Fruit fly (Drosophila melanogaster) whole organism, embryonic: ENCODE measurements around the gene beag.

Experiments
- Atf6 ChIP-seq: fragments of 200-800 bp; sonication (Bioruptor generic); IDR thresholded peaks from 2 replicates; pipeline ENCODE4 v1.3.6; 2022; ENCODE audit warnings: missing biosample characterization, missing genetic modification characterization
- Blimp-1 ChIP-seq: fragments of 200-800 bp; sonication (Bioruptor generic); optimal IDR thresholded peaks from 3 replicates; lab custom pipeline; 2018; ENCODE audit warnings: missing biosample characterization, missing genetic modification characterization, mild to moderate bottlenecking, moderate library complexity, missing genetic modification reagents
- CG10462 ChIP-seq: fragments of 200-800 bp; sonication (Bioruptor generic); optimal IDR thresholded peaks from 2 replicates; lab custom pipeline; 2016; ENCODE audit warnings: missing biosample characterization, missing genetic modification characterization
- CG11560 ChIP-seq: fragments of 200-800 bp; sonication (Bioruptor generic); IDR thresholded peaks from 3 replicates; pipeline ENCODE4 v1.3.6; 2022; ENCODE audit warnings: missing biosample characterization, missing genetic modification characterization
- CG12659 ChIP-seq: fragments of 200-800 bp; sonication (Bioruptor generic); optimal IDR thresholded peaks from 3 replicates; lab custom pipeline; 2017; ENCODE audit warnings: mild to moderate bottlenecking, missing biosample characterization, missing genetic modification reagents, missing genetic modification characterization
- CG13894 ChIP-seq: fragments of 200-800 bp; sonication (Bioruptor generic); optimal IDR thresholded peaks from 3 replicates; lab custom pipeline; 2018; ENCODE audit warnings: missing biosample characterization, mild to moderate bottlenecking, missing genetic modification characterization, moderate library complexity
- CG14667 ChIP-seq: fragments of 200-800 bp; sonication (Bioruptor generic); IDR thresholded peaks from 2 replicates; pipeline ENCODE4 v1.3.6; 2022; ENCODE audit warnings: missing biosample characterization, missing genetic modification characterization
- CG14710 ChIP-seq: fragments of 200-800 bp; sonication (Bioruptor generic); optimal IDR thresholded peaks from 3 replicates; lab custom pipeline; 2019; ENCODE audit warnings: missing biosample characterization, mild to moderate bottlenecking, missing genetic modification characterization, moderate library complexity
- CG17186 ChIP-seq: fragments of 200-800 bp; sonication (Bioruptor generic); optimal IDR thresholded peaks from 3 replicates; lab custom pipeline; 2017; ENCODE audit warnings: missing biosample characterization, missing genetic modification reagents, missing genetic modification characterization
- CG1832 ChIP-seq: fragments of 200-800 bp; sonication (Bioruptor generic); optimal IDR thresholded peaks from 2 replicates; lab custom pipeline; 2017; ENCODE audit warnings: missing biosample characterization, mild to moderate bottlenecking, missing genetic modification characterization, inconsistent platforms
- CG31388 ChIP-seq: fragments of 200-800 bp; sonication (Bioruptor generic); optimal IDR thresholded peaks from 2 replicates; lab custom pipeline; 2016; ENCODE audit warnings: missing biosample characterization, missing genetic modification characterization
- CG3281 ChIP-seq: fragments of 200-800 bp; sonication (Bioruptor generic); optimal IDR thresholded peaks from 3 replicates; lab custom pipeline; 2017; ENCODE audit warnings: missing biosample characterization, mild to moderate bottlenecking, missing genetic modification characterization
- CG3407 ChIP-seq: fragments of 200-800 bp; sonication (Bioruptor generic); optimal IDR thresholded peaks from 2 replicates; lab custom pipeline; 2018; ENCODE audit warnings: missing biosample characterization, mild to moderate bottlenecking, missing genetic modification characterization
- CG43689 ChIP-seq: fragments of 200-800 bp; sonication (Bioruptor generic); IDR thresholded peaks from 2 replicates; pipeline ENCODE4 v1.3.6; 2022; ENCODE audit warnings: missing biosample characterization, missing genetic modification characterization
- CG6765 ChIP-seq: fragments of 200-800 bp; sonication (Bioruptor generic); optimal IDR thresholded peaks from 3 replicates; lab custom pipeline; 2017; ENCODE audit warnings: missing biosample characterization, mild to moderate bottlenecking, missing genetic modification characterization
- CG7786 ChIP-seq: fragments of 200-800 bp; sonication (Bioruptor generic); optimal IDR thresholded peaks from 2 replicates; lab custom pipeline; 2016; ENCODE audit warnings: missing biosample characterization, missing genetic modification characterization
- CG7839 ChIP-seq: fragments of 200-800 bp; sonication (Bioruptor generic); optimal IDR thresholded peaks from 3 replicates; lab custom pipeline; 2018; ENCODE audit warnings: missing biosample characterization, mild to moderate bottlenecking, missing genetic modification characterization, moderate library complexity
- CG7928 ChIP-seq: fragments of 200-800 bp; sonication (Bioruptor generic); optimal IDR thresholded peaks from 2 replicates; lab custom pipeline; 2017; ENCODE audit warnings: missing biosample characterization, mild to moderate bottlenecking, missing genetic modification characterization
- CG8359 ChIP-seq: fragments of 200-800 bp; sonication (Bioruptor generic); optimal IDR thresholded peaks from 2 replicates; lab custom pipeline; 2017; ENCODE audit warnings: missing biosample characterization, mild to moderate bottlenecking, missing genetic modification characterization, borderline replicate concordance
- CG8388 ChIP-seq: fragments of 200-800 bp; sonication (Bioruptor generic); optimal IDR thresholded peaks from 2 replicates; lab custom pipeline; 2019; ENCODE audit warnings: missing biosample characterization, mild to moderate bottlenecking, missing genetic modification characterization, moderate library complexity
- E2f1 ChIP-seq: fragments of 200-800 bp; sonication (Bioruptor generic); IDR thresholded peaks from 2 replicates; pipeline ENCODE4 v1.3.6; 2022; ENCODE audit warnings: missing biosample characterization, missing genetic modification characterization
- ERR ChIP-seq: fragments of 200-800 bp; sonication (Bioruptor generic); optimal IDR thresholded peaks from 2 replicates; lab custom pipeline; 2016; ENCODE audit warnings: missing biosample characterization, missing genetic modification characterization
- Ets97D ChIP-seq: fragments of 200-800 bp; sonication (Bioruptor generic); optimal IDR thresholded peaks from 3 replicates; lab custom pipeline; 2016; ENCODE audit warnings: missing biosample characterization, missing genetic modification characterization
- Fer3 ChIP-seq: fragments of 200-800 bp; sonication (Bioruptor generic); optimal IDR thresholded peaks from 2 replicates; lab custom pipeline; 2018; ENCODE audit warnings: missing biosample characterization, mild to moderate bottlenecking, missing genetic modification characterization, moderate library complexity
- Mad ChIP-seq: fragments of 200-800 bp; sonication (Bioruptor generic); optimal IDR thresholded peaks from 2 replicates; lab custom pipeline; 2016; ENCODE audit warnings: missing biosample characterization, missing genetic modification characterization
- Nf-YC ChIP-seq: fragments of 200-800 bp; optimal IDR thresholded peaks from 3 replicates; lab custom pipeline; 2019; ENCODE audit warnings: missing biosample characterization, mild to moderate bottlenecking, missing genetic modification characterization, moderate library complexity
- NfI ChIP-seq: fragments of 200-800 bp; sonication (Bioruptor generic); optimal IDR thresholded peaks from 3 replicates; lab custom pipeline; 2018; ENCODE audit warnings: missing biosample characterization, mild to moderate bottlenecking, missing genetic modification characterization, moderate library complexity
- Opbp ChIP-seq: fragments of 200-800 bp; sonication (Bioruptor generic); IDR thresholded peaks from 3 replicates; pipeline ENCODE4 v1.3.6; 2022; ENCODE audit warnings: missing biosample characterization, missing genetic modification characterization; ENCODE audit not compliant: partially characterized antibody
- Poxn ChIP-seq: fragments of 200-800 bp; sonication (Bioruptor generic); IDR thresholded peaks from 2 replicates; pipeline ENCODE4 v1.3.6; 2022; ENCODE audit warnings: missing biosample characterization, missing genetic modification characterization
- Rx ChIP-seq: fragments of 200-800 bp; sonication (Bioruptor generic); IDR thresholded peaks from 2 replicates; pipeline ENCODE4 v1.3.6; 2022; ENCODE audit warnings: missing biosample characterization, missing genetic modification characterization
- cas ChIP-seq: fragments of 200-800 bp; sonication (Bioruptor generic); IDR thresholded peaks from 2 replicates; pipeline ENCODE4 v1.3.6; 2022; ENCODE audit warnings: missing biosample characterization, missing genetic modification characterization
- caup ChIP-seq: fragments of 200-800 bp; sonication (Bioruptor generic); optimal IDR thresholded peaks from 3 replicates; lab custom pipeline; 2017; ENCODE audit warnings: missing biosample characterization, mild to moderate bottlenecking, missing genetic modification characterization, moderate library complexity; ENCODE audit not compliant: severe bottlenecking
- dimm ChIP-seq: fragments of 200-800 bp; sonication (Bioruptor generic); IDR thresholded peaks from 2 replicates; pipeline ENCODE4 v1.3.6; 2022; ENCODE audit warnings: missing biosample characterization, missing genetic modification characterization
- ewg ChIP-seq: fragments of 200-800 bp; sonication (Bioruptor generic); optimal IDR thresholded peaks from 3 replicates; lab custom pipeline; 2017; ENCODE audit warnings: mild to moderate bottlenecking, missing biosample characterization, missing genetic modification reagents, missing genetic modification characterization
- insv ChIP-seq, 2 experiments: fragments of 200-800 bp; sonication (Bioruptor generic); optimal IDR thresholded peaks; 3 replicates each; lab custom pipeline; 2016 to 2018; ENCODE audit warnings: missing biosample characterization in 2 of 2, missing genetic modification characterization in 2 of 2
- ken ChIP-seq: fragments of 200-800 bp; sonication (Bioruptor generic); IDR thresholded peaks from 3 replicates; pipeline ENCODE4 v1.3.6; 2022; ENCODE audit warnings: missing biosample characterization, missing genetic modification characterization
- kni ChIP-seq: fragments of 200-800 bp; sonication (Bioruptor generic); optimal IDR thresholded peaks from 3 replicates; lab custom pipeline; 2017; ENCODE audit warnings: mild to moderate bottlenecking, missing biosample characterization, missing genetic modification reagents, missing genetic modification characterization
- lab ChIP-seq: fragments of 200-800 bp; sonication (Bioruptor generic); optimal IDR thresholded peaks from 3 replicates; lab custom pipeline; 2017; ENCODE audit warnings: missing biosample characterization, missing genetic modification characterization, mild to moderate bottlenecking, moderate library complexity, missing genetic modification reagents
- maf-S ChIP-seq: fragments of 200-800 bp; sonication (Bioruptor generic); optimal IDR thresholded peaks from 2 replicates; lab custom pipeline; 2016; ENCODE audit warnings: missing biosample characterization, missing genetic modification characterization
- peb ChIP-seq: fragments of 200-800 bp; sonication (Bioruptor generic); IDR thresholded peaks from 2 replicates; pipeline ENCODE4 v1.3.6; 2022; ENCODE audit warnings: missing biosample characterization, missing genetic modification characterization
- pros ChIP-seq: fragments of 200-800 bp; sonication (Bioruptor generic); optimal IDR thresholded peaks from 3 replicates; lab custom pipeline; 2019; ENCODE audit warnings: missing biosample characterization, mild to moderate bottlenecking, missing genetic modification characterization, moderate library complexity
- repo ChIP-seq: fragments of 200-800 bp; sonication (Bioruptor generic); optimal IDR thresholded peaks from 2 replicates; lab custom pipeline; 2016; ENCODE audit warnings: missing biosample characterization, missing genetic modification characterization
- sens ChIP-seq: fragments of 200-800 bp; sonication (Bioruptor generic); peaks from one replicate; lab custom pipeline; 2016; ENCODE audit warnings: missing biosample characterization, missing genetic modification characterization
- sima ChIP-seq: fragments of 200-800 bp; sonication (Bioruptor generic); optimal IDR thresholded peaks from 2 replicates; lab custom pipeline; 2016; ENCODE audit warnings: missing biosample characterization, missing genetic modification characterization
- tgo ChIP-seq: fragments of 200-800 bp; sonication (Bioruptor generic); IDR thresholded peaks from 3 replicates; pipeline ENCODE4 v1.3.6; 2022; ENCODE audit warnings: missing biosample characterization, missing genetic modification characterization
- toy ChIP-seq: fragments of 200-800 bp; sonication (Bioruptor generic); IDR thresholded peaks from 2 replicates; pipeline ENCODE4 v1.3.6; 2022; ENCODE audit warnings: missing biosample characterization, missing genetic modification characterization
- tup ChIP-seq: fragments of 200-800 bp; sonication (Bioruptor generic); optimal IDR thresholded peaks from 2 replicates; lab custom pipeline; 2016; ENCODE audit warnings: missing biosample characterization, mild to moderate bottlenecking, missing genetic modification characterization, moderate library complexity
- unpg ChIP-seq: fragments of 200-800 bp; sonication (Bioruptor generic); optimal IDR thresholded peaks from 3 replicates; lab custom pipeline; 2018; ENCODE audit warnings: missing biosample characterization, mild to moderate bottlenecking, missing genetic modification characterization, moderate library complexity

beag gene

DNA sequence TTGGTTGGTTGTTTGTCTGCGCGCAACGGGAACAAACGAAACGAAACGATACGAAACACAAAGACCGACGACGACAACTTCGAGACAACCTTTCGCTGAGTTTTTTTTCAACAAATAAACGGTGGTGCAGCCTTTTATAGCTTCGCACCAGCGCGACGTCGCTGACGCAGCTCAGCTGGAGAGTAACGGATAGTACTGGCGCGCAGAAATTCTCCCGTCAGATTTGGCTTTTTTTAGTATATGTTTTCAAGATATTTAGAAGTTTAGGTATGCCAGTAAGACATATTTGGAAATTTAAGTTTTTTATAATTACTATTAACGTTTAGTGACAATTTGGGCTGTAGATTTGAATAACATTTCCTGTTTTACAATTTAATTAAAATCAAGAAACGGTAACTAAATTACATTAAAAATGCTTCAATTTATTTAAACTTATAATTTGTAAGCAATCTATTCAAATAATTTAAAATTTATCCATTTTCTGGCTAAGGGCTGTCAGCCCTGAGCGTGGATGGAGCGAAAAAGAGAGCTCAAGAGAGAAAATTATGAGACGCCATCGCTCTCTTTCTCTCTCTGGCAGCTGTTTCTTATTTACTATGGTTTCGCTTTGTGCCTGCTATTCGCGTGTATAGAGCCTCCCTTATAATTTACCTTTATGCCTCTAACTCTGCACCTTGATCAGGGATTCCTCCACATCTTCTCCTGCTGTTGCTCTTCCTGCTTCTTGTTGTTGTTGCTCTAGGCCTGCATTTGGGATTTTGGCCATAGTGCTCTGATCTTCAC is 31.1 kb downstream of the beag start (continued):
- TF ChIP-seq insv (GFP tag; optimal IDR thresholded peaks at IDR 0.05; lab: Kevin White, UChicago), result peak in 1 of 2 experiments; percentile 73
- TF ChIP-seq Fer3 (tag; lab: Kevin White, UChicago), result peak; percentile 73
- no peak for TF ChIP-seq sima (GFP tag; lab: Kevin White, UChicago)
- TF ChIP-seq CG8359 (GFP tag; lab: Kevin White, UChicago), result peak; percentile 59
- TF ChIP-seq tgo (GFP tag; lab: Robert Waterston, UW), result peak; percentile 88
- peak; percentile 88 for TF ChIP-seq pros (GFP tag; lab: Kevin White, UChicago)
- TF ChIP-seq CG11560 (tag; lab: Robert Waterston, UW), result no peak
- TF ChIP-seq peb (GFP tag; lab: Robert Waterston, UW), result peak; percentile 42; the same call in 1 of the 2 replicates
- TF ChIP-seq dimm, result no peak
- peak; percentile 72 for TF ChIP-seq CG13894
- TF ChIP-seq repo (GFP tag; lab: Kevin White, UChicago), result no peak
- peak; percentile 69 for TF ChIP-seq Atf6 (GFP tag; lab: Robert Waterston, UW)
- peak; percentile 83 for TF ChIP-seq caup (GFP tag; lab: Kevin White, UChicago)
- no peak for TF ChIP-seq toy (GFP tag; lab: Robert Waterston, UW)
- peak; percentile 78 for TF ChIP-seq NfI (GFP tag; lab: Kevin White, UChicago)
- peak; percentile 43 for TF ChIP-seq CG10462 (GFP tag; lab: Kevin White, UChicago)
- peak; percentile 88 for TF ChIP-seq CG7839 (tag; lab: Kevin White, UChicago)
- TF ChIP-seq CG43689 (GFP tag; lab: Robert Waterston, UW), result no peak
- TF ChIP-seq tup (GFP tag; lab: Kevin White, UChicago), result no peak
- TF ChIP-seq CG6765 (GFP tag; lab: Kevin White, UChicago), result peak; percentile 81
- TF ChIP-seq Nf-YC (tag; lab: Kevin White, UChicago), result peak; percentile 86
- TF ChIP-seq Opbp, result peak; percentile 62; the same call in 2 of the 3 replicates
- 0 out of 2 replicates have a peak, but pooled peaks have one; percentile 21 for TF ChIP-seq cas (GFP tag; lab: Robert Waterston, UW)
- TF ChIP-seq CG14667 (GFP tag; lab: Robert Waterston, UW), result no peak
- peak; percentile 91 for TF ChIP-seq CG12659 (GFP tag; lab: Kevin White, UChicago)
- TF ChIP-seq CG8388 (GFP tag; lab: Kevin White, UChicago), result peak; percentile 85
- TF ChIP-seq unpg (GFP tag; lab: Kevin White, UChicago), result peak; percentile 80
- TF ChIP-seq E2f1 (GFP tag; lab: Robert Waterston, UW), result 0 out of 2 replicates have a peak, but pooled peaks have one; percentile 19
- TF ChIP-seq kni (GFP tag; lab: Kevin White, UChicago), result peak; percentile 64
- peak; percentile 91 for TF ChIP-seq CG3281 (GFP tag; lab: Kevin White, UChicago)
- peak; percentile 3 for TF ChIP-seq CG7786 (GFP tag; lab: Kevin White, UChicago)
- TF ChIP-seq CG17186 (GFP tag; lab: Kevin White, UChicago), result peak; percentile 14
- no peak for TF ChIP-seq Poxn (GFP tag; lab: Robert Waterston, UW)
- no peak for TF ChIP-seq ERR
- peak; percentile 69 for TF ChIP-seq ewg (GFP tag; lab: Kevin White, UChicago)
- TF ChIP-seq CG7928 (GFP tag; lab: Kevin White, UChicago), result peak; percentile 68
- no peak for TF ChIP-seq Rx
- peak; percentile 40; the same call in 1 of the 3 replicates for TF ChIP-seq ken
- peak; percentile 73 for TF ChIP-seq Blimp-1 (GFP tag; lab: Kevin White, UChicago)
- TF ChIP-seq CG3407 (GFP tag; lab: Kevin White, UChicago), result peak; percentile 67
- TF ChIP-seq CG1832 (GFP tag; lab: Kevin White, UChicago), result no peak
- TF ChIP-seq maf-S, result peak; percentile 25
- TF ChIP-seq Mad, result peak; percentile 50
- TF ChIP-seq CG31388, result no peak
- TF ChIP-seq Ets97D (GFP tag; lab: Kevin White, UChicago), result no peak
- peak; percentile 96 for TF ChIP-seq sens (GFP tag; lab: Kevin White, UChicago)
- TF ChIP-seq CG14710 (tag; lab: Kevin White, UChicago), result peak; percentile 87
- peak; percentile 88 for TF ChIP-seq lab (GFP tag; lab: Kevin White, UChicago)
